Worm (Caenorhabditis elegans) whole organism, young adult: ENCODE measurements around the gene T08B1.1.
A peak's percentile ranks its signal among the peaks of the same experiment; 100 is the strongest.

Source experiments
- C06A6.2 ChIP-seq: fragments of 200-800 bp; sonication (Bioruptor generic); conservative IDR thresholded peaks from 2 replicates; pipeline ENCODE4 v1.3.6; 2022; ENCODE audit warnings: missing genetic modification characterization, missing compliant biosample characterization
- D2030.7 ChIP-seq: fragments of 200-800 bp; sonication (Bioruptor generic); IDR thresholded peaks from 2 replicates; pipeline ENCODE4 v1.3.6; 2022; ENCODE audit warnings: missing genetic modification reagents, missing genetic modification characterization, missing compliant biosample characterization
- F22D6.2 ChIP-seq: sonication (generic microtip); optimal IDR thresholded peaks from 2 replicates; lab custom pipeline; 2016; ENCODE audit warnings: mild to moderate bottlenecking, missing genetic modification characterization, missing compliant biosample characterization
- F37B4.10 ChIP-seq: fragments of 200-800 bp; sonication (Bioruptor generic); IDR thresholded peaks from 2 replicates; pipeline ENCODE4 v1.3.6; 2022; ENCODE audit warnings: missing genetic modification characterization, missing compliant biosample characterization
- F49E8.2 ChIP-seq: sonication (generic microtip); optimal IDR thresholded peaks from 3 replicates; lab custom pipeline; 2017; ENCODE audit warnings: missing genetic modification characterization, mild to moderate bottlenecking, missing compliant biosample characterization, antibody characterized with exemption, moderate library complexity; ENCODE audit not compliant: insufficient read depth
- F55B11.4 ChIP-seq: sonication (generic microtip); optimal IDR thresholded peaks from 2 replicates; lab custom pipeline; 2016; ENCODE audit warnings: missing compliant biosample characterization, missing genetic modification characterization, borderline replicate concordance; ENCODE audit not compliant: insufficient read depth
- F57C9.4 ChIP-seq: sonication (generic microtip); optimal IDR thresholded peaks from 2 replicates; lab custom pipeline; 2017; ENCODE audit warnings: mild to moderate bottlenecking, missing genetic modification characterization, missing compliant biosample characterization
- K12H6.12 ChIP-seq: fragments of 200-800 bp; sonication (Bioruptor generic); optimal IDR thresholded peaks from 2 replicates; lab custom pipeline; 2018; ENCODE audit warnings: mild to moderate bottlenecking, missing genetic modification characterization, missing compliant biosample characterization
- Y67H2A.10 ChIP-seq: fragments of 200-800 bp; sonication (Bioruptor generic); conservative IDR thresholded peaks from 2 replicates; pipeline ENCODE4 v1.3.6; 2022; ENCODE audit warnings: missing genetic modification reagents, missing genetic modification characterization, missing compliant biosample characterization
- atf-7 ChIP-seq: sonication (generic microtip); optimal IDR thresholded peaks from 2 replicates; lab custom pipeline; 2017; ENCODE audit warnings: mild to moderate bottlenecking, missing genetic modification characterization, missing compliant biosample characterization
- attf-3 ChIP-seq: fragments of 200-800 bp; sonication (Bioruptor generic); conservative IDR thresholded peaks from 2 replicates; pipeline ENCODE4 v1.3.6; 2022; ENCODE audit warnings: missing genetic modification reagents, missing genetic modification characterization, missing compliant biosample characterization
- attf-5 ChIP-seq: fragments of 200-800 bp; sonication (Bioruptor generic); optimal IDR thresholded peaks from 2 replicates; lab custom pipeline; 2018; ENCODE audit warnings: mild to moderate bottlenecking, missing genetic modification characterization, missing compliant biosample characterization
- attf-6 ChIP-seq: fragments of 200-800 bp; sonication (Bioruptor generic); IDR thresholded peaks from 2 replicates; pipeline ENCODE4 v1.3.6; 2022; ENCODE audit warnings: missing genetic modification reagents, missing genetic modification characterization, missing compliant biosample characterization
- bed-1 ChIP-seq: fragments of 200-800 bp; sonication (Bioruptor generic); IDR thresholded peaks from 2 replicates; pipeline ENCODE4 v1.3.6; 2022; ENCODE audit warnings: missing genetic modification reagents, missing genetic modification characterization, missing compliant biosample characterization
- ccch-3 ChIP-seq: fragments of 200-800 bp; sonication (Bioruptor generic); optimal IDR thresholded peaks from 2 replicates; lab custom pipeline; 2018; ENCODE audit warnings: mild to moderate bottlenecking, missing genetic modification characterization, missing compliant biosample characterization
- cebp-1 ChIP-seq, 2 experiments: fragments of 200-800 bp in 1 of 2; sonication (Bioruptor generic) in 1 of 2; sonication (generic microtip) in 1 of 2; IDR thresholded peaks in 1 of 2; optimal IDR thresholded peaks in 1 of 2; 2 replicates each; pipeline versions ENCODE4 v1.3.6 to Lab custom; 2017 to 2022; ENCODE audit warnings: missing compliant biosample characterization in 2 of 2, missing genetic modification characterization in 2 of 2, mild to moderate bottlenecking in 1 of 2, missing genetic modification reagents in 1 of 2, moderate library complexity in 1 of 2
- cebp-2 ChIP-seq: fragments of 200-800 bp; sonication (Bioruptor generic); IDR thresholded peaks from 2 replicates; pipeline ENCODE4 v1.3.6; 2022; ENCODE audit warnings: missing genetic modification characterization, missing compliant biosample characterization
- ceh-27 ChIP-seq: fragments of 200-800 bp; sonication (Bioruptor generic); optimal IDR thresholded peaks from 2 replicates; lab custom pipeline; 2018; ENCODE audit warnings: mild to moderate bottlenecking, missing genetic modification characterization, moderate library complexity, missing compliant biosample characterization
- ceh-58 ChIP-seq: fragments of 200-800 bp; sonication (Bioruptor generic); IDR thresholded peaks from 2 replicates; pipeline ENCODE4 v1.3.6; 2022; ENCODE audit warnings: missing genetic modification characterization, missing compliant biosample characterization
- dpff-1 ChIP-seq: sonication (generic microtip); optimal IDR thresholded peaks from 2 replicates; lab custom pipeline; 2017; ENCODE audit warnings: mild to moderate bottlenecking, missing genetic modification characterization, missing compliant biosample characterization
- egl-44 ChIP-seq: fragments of 200-800 bp; sonication (Bioruptor generic); IDR thresholded peaks from 2 replicates; pipeline ENCODE4 v1.3.6; 2022; ENCODE audit warnings: missing genetic modification reagents, missing genetic modification characterization, missing compliant biosample characterization
- egrh-3 ChIP-seq: fragments of 200-800 bp; sonication (Bioruptor generic); IDR thresholded peaks from 2 replicates; pipeline ENCODE4 v1.3.6; 2022; ENCODE audit warnings: missing genetic modification reagents, missing genetic modification characterization, missing compliant biosample characterization
- ets-4 ChIP-seq: fragments of 200-800 bp; sonication (Bioruptor generic); optimal IDR thresholded peaks from 2 replicates; lab custom pipeline; 2018; ENCODE audit warnings: mild to moderate bottlenecking, missing genetic modification characterization, missing compliant biosample characterization
- gei-17 ChIP-seq: fragments of 200-800 bp; sonication (Bioruptor generic); optimal IDR thresholded peaks from 2 replicates; lab custom pipeline; 2018; ENCODE audit warnings: mild to moderate bottlenecking, missing genetic modification characterization, missing compliant biosample characterization
- lin-26 ChIP-seq: fragments of 200-800 bp; sonication (Bioruptor generic); IDR thresholded peaks from 2 replicates; pipeline ENCODE4 v1.3.6; 2022; ENCODE audit warnings: missing genetic modification reagents, missing genetic modification characterization, missing compliant biosample characterization
- lin-35 ChIP-seq, 3 experiments: fragments of 150-350 bp in 2 of 3; sonication (generic microtip) in 1 of 3; optimal IDR thresholded peaks; 2 replicates each; lab custom pipeline; 2014 to 2018; ENCODE audit warnings: missing biosample characterization in 3 of 3, missing genetic modification characterization in 3 of 3, missing genetic modification reagents in 3 of 3
- lin-54 ChIP-seq: fragments of 200-800 bp; sonication (Bioruptor generic); optimal IDR thresholded peaks from 2 replicates; lab custom pipeline; 2018; ENCODE audit warnings: mild to moderate bottlenecking, missing genetic modification characterization, missing compliant biosample characterization
- lir-1 ChIP-seq: fragments of 200-800 bp; sonication (Bioruptor generic); conservative IDR thresholded peaks from 2 replicates; pipeline ENCODE4 v1.3.6; 2022; ENCODE audit warnings: missing genetic modification reagents, missing genetic modification characterization, missing compliant biosample characterization
- madf-6 ChIP-seq: fragments of 200-800 bp; sonication (Bioruptor generic); IDR thresholded peaks from 2 replicates; pipeline ENCODE4 v1.3.6; 2022; ENCODE audit warnings: missing genetic modification reagents, missing genetic modification characterization, missing compliant biosample characterization
- madf-8 ChIP-seq: fragments of 200-800 bp; sonication (Bioruptor generic); conservative IDR thresholded peaks from 2 replicates; pipeline ENCODE4 v1.3.6; 2022; ENCODE audit warnings: missing genetic modification reagents, missing genetic modification characterization, missing compliant biosample characterization
- mel-28 ChIP-seq: sonication (generic microtip); optimal IDR thresholded peaks from 2 replicates; lab custom pipeline; 2016; ENCODE audit warnings: borderline replicate concordance, mild to moderate bottlenecking, missing genetic modification characterization, missing compliant biosample characterization
- mxl-1 ChIP-seq: sonication (generic microtip); optimal IDR thresholded peaks from 2 replicates; lab custom pipeline; 2016; ENCODE audit warnings: missing genetic modification characterization, missing compliant biosample characterization
- nhr-80 ChIP-seq: sonication (generic microtip); optimal IDR thresholded peaks from 2 replicates; lab custom pipeline; 2016; ENCODE audit warnings: missing genetic modification characterization, missing compliant biosample characterization
- nhr-90 ChIP-seq: sonication (generic microtip); optimal IDR thresholded peaks from 2 replicates; lab custom pipeline; 2016; ENCODE audit warnings: missing genotype, mild to moderate bottlenecking, missing genetic modification characterization, missing compliant biosample characterization
- pbrm-1 ChIP-seq: fragments of 200-800 bp; sonication (Bioruptor generic); IDR thresholded peaks from 2 replicates; pipeline ENCODE4 v1.3.6; 2022; ENCODE audit warnings: missing genetic modification reagents, missing genetic modification characterization, missing compliant biosample characterization
- rpc-1 ChIP-seq, 2 experiments: fragments of 150-350 bp in 1 of 2; sonication (generic microtip) in 1 of 2; optimal IDR thresholded peaks; 2 replicates each; lab custom pipeline; 2014 to 2018; ENCODE audit warnings: missing biosample characterization in 1 of 2, missing genetic modification characterization in 1 of 2, missing genetic modification reagents in 1 of 2, missing genotype in 1 of 2
- sptf-2 ChIP-seq: fragments of 200-800 bp; sonication (Bioruptor generic); optimal IDR thresholded peaks from 2 replicates; lab custom pipeline; 2018; ENCODE audit warnings: mild to moderate bottlenecking, missing genetic modification characterization, missing compliant biosample characterization
- unc-62 ChIP-seq: fragments of 150-350 bp; optimal IDR thresholded peaks from 2 replicates; lab custom pipeline; 2014; ENCODE audit warnings: missing biosample characterization, missing genetic modification reagents, missing genetic modification characterization
- zfh-2 ChIP-seq: fragments of 200-800 bp; sonication (Bioruptor generic); conservative IDR thresholded peaks from 2 replicates; pipeline ENCODE4 v1.3.6; 2022; ENCODE audit warnings: missing genetic modification reagents, missing genetic modification characterization, missing compliant biosample characterization
- ztf-26 ChIP-seq: sonication (generic microtip); optimal IDR thresholded peaks from 2 replicates; lab custom pipeline; 2017; ENCODE audit warnings: missing genetic modification characterization, missing compliant biosample characterization

The T08B1.1 gene

ce11 chrV:2004229-2004628 is 17.4 kb upstream of the T08B1.1 start, which contains the start of gene clec-206:
Gene clec-206, minus strand, starts transcription at chrV:2004329.
- no peak for TF ChIP-seq lin-54
- TF ChIP-seq pbrm-1 (GFP tag; lab: Robert Waterston, UW): no peak
- no peak for TF ChIP-seq lin-26
- TF ChIP-seq lin-35 (GFP tag; optimal IDR thresholded peaks at IDR 0.05; lab: Kevin White, UChicago): no peak
- TF ChIP-seq ceh-58: 0 out of 2 replicates have a peak, but pooled peaks have one; percentile 38
- TF ChIP-seq F37B4.10: no peak
- TF ChIP-seq mxl-1 (tag; lab: Kevin White, UChicago): no peak
- no peak for TF ChIP-seq lir-1
- TF ChIP-seq ceh-27 (GFP tag; lab: Kevin White, UChicago): no peak
- TF ChIP-seq bed-1 (GFP tag; lab: Robert Waterston, UW): no peak
- no peak for TF ChIP-seq rpc-1 (optimal IDR thresholded peaks at IDR 0.05; lab: Kevin White, UChicago)
- TF ChIP-seq rpc-1 (tag; optimal IDR thresholded peaks at IDR 0.05; lab: Kevin White, UChicago): no peak
- TF ChIP-seq ccch-3: no peak
- no peak for TF ChIP-seq ets-4 (GFP tag; lab: Kevin White, UChicago)
- TF ChIP-seq zfh-2 (GFP tag; lab: Robert Waterston, UW): 0 out of 2 replicates have a peak, but pooled peaks have one; percentile 6
- no peak for TF ChIP-seq nhr-90 (tag; lab: Kevin White, UChicago)
- TF ChIP-seq Y67H2A.10 (GFP tag; lab: Robert Waterston, UW): no peak

- TF ChIP-seq nhr-80 (tag; lab: Kevin White, UChicago) (peak; percentile 19), K12H6.12 (no peak), F57C9.4 (tag; lab: Kevin White, UChicago) (no peak), attf-5 (GFP tag; lab: Kevin White, UChicago) (no peak)
These were observed 12.8 kb upstream of the T08B1.1 start, which contains the start of gene alh-5 for ce11 chrV:1999531-2000094. Gene alh-5, minus strand, starts transcription at chrV:1999581.

- TF ChIP-seq sptf-2 (GFP tag; lab: Kevin White, UChicago): no peak
- no peak for TF ChIP-seq cebp-2 (GFP tag; lab: Robert Waterston, UW)
- no peak for TF ChIP-seq egl-44 (GFP tag; lab: Robert Waterston, UW)
- no peak for TF ChIP-seq unc-62 (GFP tag; lab: Kevin White, UChicago)
- no peak for TF ChIP-seq attf-6 (GFP tag; lab: Robert Waterston, UW)
- no peak for TF ChIP-seq F49E8.2
- no peak for TF ChIP-seq F55B11.4
- TF ChIP-seq nhr-80 (tag; lab: Kevin White, UChicago): no peak
- TF ChIP-seq madf-6: no peak
- TF ChIP-seq F22D6.2 (tag; lab: Kevin White, UChicago): no peak
These were observed 11.5 kb upstream of the T08B1.1 start for ce11 chrV:1998358-1998757.

ce11 chrV:1992515-1992968 is 5.7 kb upstream of the T08B1.1 start, which contains the start of gene tnt-4:
Gene tnt-4, minus strand, starts transcription at chrV:1992918.
- peak; percentile 55 for TF ChIP-seq zfh-2 (GFP tag; lab: Robert Waterston, UW)
- TF ChIP-seq cebp-1 (GFP tag; IDR thresholded peaks at IDR 0.05; lab: Robert Waterston, UW): no peak
- no peak for TF ChIP-seq cebp-1 (tag; optimal IDR thresholded peaks at IDR 0.05; lab: Kevin White, UChicago)

- no peak for TF ChIP-seq dpff-1 (tag; lab: Kevin White, UChicago)
- TF ChIP-seq ztf-26 (tag; lab: Kevin White, UChicago): no peak
- TF ChIP-seq K12H6.12: no peak
- no peak for TF ChIP-seq madf-6
- no peak for TF ChIP-seq attf-3 (GFP tag; lab: Robert Waterston, UW)
- no peak for TF ChIP-seq mxl-1 (tag; lab: Kevin White, UChicago)
- TF ChIP-seq madf-8: no peak
- no peak for TF ChIP-seq D2030.7 (GFP tag; lab: Robert Waterston, UW)
- no peak for TF ChIP-seq C06A6.2 (GFP tag; lab: Robert Waterston, UW)
- 0 out of 2 replicates have a peak, but pooled peaks have one; percentile 32 for TF ChIP-seq lin-26
- no peak for TF ChIP-seq atf-7 (tag; lab: Kevin White, UChicago)
- TF ChIP-seq gei-17: no peak
- TF ChIP-seq zfh-2 (GFP tag; lab: Robert Waterston, UW): peak; percentile 84
- peak; percentile 70 for TF ChIP-seq egrh-3
- TF ChIP-seq mel-28 (tag; lab: Kevin White, UChicago): no peak
- TF ChIP-seq, all 124 proteins: peak for 3
These were observed 4.5 kb upstream of the T08B1.1 start for ce11 chrV:1991381-1991780.
